Fruit fly (Drosophila melanogaster) whole organism, larva: ENCODE data around the gene CCT2.

Experiments used
- noc ChIP-seq: fragments of 200-800 bp; sonication (Bioruptor generic); optimal IDR thresholded peaks from 3 replicates; lab custom pipeline; 2019; ENCODE audit warnings: missing biosample characterization, mild to moderate bottlenecking, missing genetic modification characterization, moderate library complexity

CCT2 gene

DNA sequence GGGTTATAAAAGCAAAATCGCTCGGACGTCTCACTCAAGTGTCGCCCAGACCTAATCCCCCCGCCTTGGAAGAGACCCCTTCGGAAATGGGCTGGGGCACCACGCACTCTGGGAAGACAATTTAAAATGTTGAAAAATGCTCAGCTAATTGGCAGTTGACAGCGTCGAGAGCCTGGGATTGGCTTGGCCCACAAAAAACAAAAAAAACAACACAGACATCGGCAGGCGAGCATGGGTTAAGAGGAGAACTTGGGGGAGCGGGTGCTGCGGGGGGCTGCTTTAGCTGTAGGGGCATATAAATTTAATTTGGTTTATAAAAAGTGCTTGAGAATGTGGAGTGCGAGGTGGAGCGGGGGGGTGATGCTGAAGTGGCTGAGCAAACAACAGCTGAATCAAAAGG, 33.2 kb downstream of the CCT2 start:
- TF ChIP-seq noc (tag; lab: Kevin White, UChicago) = no peak

dm6 chrX:9127264-9128011, 38.1 kb downstream of the CCT2 start:
- no peak for TF ChIP-seq noc (tag; lab: Kevin White, UChicago)

dm6 chrX:9128012-9128280, 38.6 kb downstream of the CCT2 start:
- TF ChIP-seq noc (tag; lab: Kevin White, UChicago) = no peak

DNA sequence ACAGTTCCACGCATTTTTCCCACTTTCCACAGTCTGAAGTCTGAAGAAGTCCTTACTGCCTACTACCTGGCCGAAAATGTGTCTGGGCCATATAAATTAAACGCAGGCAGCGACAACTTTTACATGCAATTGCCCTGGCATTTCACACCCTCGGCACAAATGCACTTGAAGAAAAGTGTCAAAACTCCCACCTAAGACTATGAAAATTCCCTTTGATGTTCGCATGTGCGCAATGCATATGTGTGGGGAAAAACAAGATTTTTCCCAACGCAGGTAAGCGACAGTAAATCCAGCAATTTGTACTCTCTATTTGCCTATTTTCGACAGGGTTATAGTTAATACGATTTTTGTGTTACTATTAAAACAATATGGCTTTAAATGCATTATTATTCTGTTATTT, 40.1 kb downstream of the CCT2 start:
- TF ChIP-seq noc (tag; lab: Kevin White, UChicago) = no peak

- no peak for TF ChIP-seq noc (tag; lab: Kevin White, UChicago)
These were observed 40.9 kb downstream of the CCT2 start for dm6 chrX:9130243-9130642.

DNA sequence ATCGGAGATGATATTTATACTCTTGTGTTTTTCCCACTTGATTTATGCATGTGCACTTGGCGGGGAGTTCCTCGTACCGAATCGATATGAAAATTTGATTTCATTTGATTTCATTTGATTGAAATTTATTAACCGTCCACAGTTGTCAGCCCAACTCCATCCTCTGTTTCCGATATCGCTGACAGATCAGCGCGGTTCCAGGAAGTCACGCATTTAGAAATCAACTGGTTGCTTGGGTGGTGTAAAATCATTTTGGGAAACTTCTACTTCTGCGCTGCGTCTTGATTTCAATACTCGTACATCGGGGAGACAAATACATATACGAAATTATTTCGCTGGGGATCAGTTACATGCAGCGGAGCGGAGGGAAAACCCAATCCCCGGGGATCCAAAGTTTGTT, 42.2 kb downstream of the CCT2 start:
- TF ChIP-seq noc (tag; lab: Kevin White, UChicago) = no peak

- no peak for TF ChIP-seq noc (tag; lab: Kevin White, UChicago)
These were observed 43.4 kb downstream of the CCT2 start for dm6 chrX:9132589-9133237.

- no peak for TF ChIP-seq noc (tag; lab: Kevin White, UChicago)
These were observed 44.4 kb downstream of the CCT2 start for dm6 chrX:9133577-9134240.

dm6 chrX:9134241-9134849, 45.0 kb downstream of the CCT2 start:
- no peak for TF ChIP-seq noc (tag; lab: Kevin White, UChicago)

DNA sequence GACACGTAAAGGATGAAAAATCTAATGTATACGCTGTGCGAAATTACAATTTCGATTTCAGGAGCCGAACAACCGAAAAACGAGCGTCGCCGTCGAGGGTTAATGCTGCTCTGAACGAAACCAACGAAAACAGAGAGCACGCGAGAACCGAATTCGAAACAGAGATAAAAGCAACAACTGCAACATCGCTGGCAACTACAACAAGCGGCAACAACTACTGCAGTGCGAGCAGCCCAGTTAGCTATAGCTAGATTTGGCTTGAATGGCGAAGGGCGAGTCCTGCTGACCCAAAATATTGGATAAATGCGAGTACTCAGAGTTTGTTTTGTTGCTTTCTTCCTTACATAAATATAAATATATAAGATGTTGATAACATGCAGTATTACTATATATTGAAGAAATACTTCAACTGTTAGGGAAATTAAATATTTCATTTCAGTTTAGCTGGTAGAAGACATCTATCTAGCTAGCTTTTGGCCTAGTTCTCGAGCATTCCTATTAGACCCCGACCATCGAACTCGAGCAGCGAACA, 45.7 kb downstream of the CCT2 start, which contains the start of gene fend:
fend (minus strand) TSS at position 178 of the 532 bp plus-strand sequence.
- TF ChIP-seq noc (tag; lab: Kevin White, UChicago) = no peak

- no peak for TF ChIP-seq noc (tag; lab: Kevin White, UChicago)
These were observed 47.6 kb downstream of the CCT2 start for dm6 chrX:9136776-9137550.

DNA sequence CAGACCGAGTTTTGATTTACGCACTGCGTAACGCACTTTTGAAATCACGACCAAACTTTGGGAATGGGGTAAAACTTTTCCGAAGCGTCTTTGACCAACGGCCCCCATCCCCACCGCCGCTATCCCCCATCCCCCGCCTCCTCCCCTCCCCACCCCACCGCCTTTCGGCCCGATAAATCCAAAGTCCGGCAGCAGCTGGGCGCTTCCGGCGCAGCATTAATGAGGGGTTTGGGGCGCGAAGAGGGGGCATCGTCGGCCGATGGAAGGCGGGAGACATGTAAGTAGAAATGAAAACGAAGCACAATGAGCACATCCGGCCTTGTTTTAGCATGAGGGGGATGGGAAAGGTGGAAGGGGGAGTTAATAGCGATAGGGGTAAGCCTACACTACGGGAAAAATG, 49.8 kb downstream of the CCT2 start:
- no peak for TF ChIP-seq noc (tag; lab: Kevin White, UChicago)

DNA sequence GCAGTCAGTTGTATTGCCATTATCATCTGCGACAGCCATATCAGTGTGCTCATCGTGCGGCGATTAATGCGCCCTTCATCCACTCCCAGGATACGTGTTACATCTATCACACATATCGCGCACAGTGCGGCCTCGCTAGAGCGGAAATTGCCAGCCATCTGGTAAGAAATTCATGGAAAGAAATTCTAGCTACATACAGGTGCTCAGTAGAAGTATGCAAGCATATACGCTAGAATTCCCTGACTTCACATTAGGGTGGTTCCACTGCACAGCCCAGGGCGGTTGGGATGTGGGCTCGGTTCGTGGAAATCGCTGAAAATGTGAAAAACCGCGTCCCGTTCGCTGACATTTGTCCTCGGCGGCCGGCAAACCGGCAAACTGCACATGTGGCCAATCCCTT, 51.9 kb downstream of the CCT2 start:
- no peak for TF ChIP-seq noc (tag; lab: Kevin White, UChicago)

dm6 chrX:9142224-9142802, 53.0 kb downstream of the CCT2 start, which contains the start of gene CG7065:
Gene CG7065, plus strand, starts transcription at chrX:9142493.
- no peak for TF ChIP-seq noc (tag; lab: Kevin White, UChicago)
